Fruit fly (Drosophila melanogaster): Measurements from ENCODE around the gene Mks1.

Gene Mks1

dm6 chrX:12471408-12471807, 25.0 kb downstream of the Mks1 start:
- TF ChIP-seq CTCF (optimal IDR thresholded peaks at IDR 0.05) (no peak), CG8478 (optimal IDR thresholded peaks at IDR 0.05) (no peak)

DNA sequence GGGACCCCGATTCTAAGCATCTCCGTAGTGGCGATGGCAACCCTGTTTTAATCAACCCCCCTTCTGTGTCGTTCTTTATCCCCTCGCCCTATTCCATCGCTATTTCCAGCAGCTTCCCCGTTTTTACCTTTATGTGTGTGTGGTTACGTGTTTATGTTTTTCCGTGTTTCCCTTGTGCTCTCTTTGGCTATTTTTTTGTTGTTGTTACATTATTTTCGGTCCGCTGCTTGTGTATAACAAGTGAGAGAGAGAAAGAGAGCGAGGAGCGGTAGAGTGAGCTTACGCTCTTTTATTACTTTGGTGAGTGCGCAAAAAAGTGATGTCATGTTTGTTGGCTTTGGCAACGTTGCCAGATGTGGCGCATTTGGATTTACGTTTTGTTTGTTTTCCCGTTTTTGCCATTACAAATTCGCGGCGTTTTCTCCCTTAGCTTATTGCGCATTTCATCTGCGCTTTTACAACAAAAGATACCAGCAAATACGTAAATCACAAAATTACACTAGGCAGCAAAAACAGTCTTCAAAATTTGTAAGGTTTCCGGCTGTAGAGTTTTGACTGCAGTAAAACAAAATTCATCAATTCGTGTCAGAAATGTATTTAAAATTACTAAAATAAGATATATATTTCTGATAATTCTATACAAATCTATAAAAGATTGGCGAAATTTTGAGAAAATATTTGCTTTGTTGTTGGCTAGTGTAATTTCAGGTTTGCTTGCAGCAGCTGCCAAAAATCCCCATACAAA, 26.0 kb downstream of the Mks1 start:
- no peak for TF ChIP-seq CG8478 (optimal IDR thresholded peaks at IDR 0.05)
- TF ChIP-seq CTCF (optimal IDR thresholded peaks at IDR 0.05) = no peak

- TF ChIP-seq CTCF (optimal IDR thresholded peaks at IDR 0.05) = no peak
- no peak for TF ChIP-seq CG8478 (optimal IDR thresholded peaks at IDR 0.05)
Observed at dm6 chrX:12469778-12470177, 26.6 kb downstream of the Mks1 start.

DNA sequence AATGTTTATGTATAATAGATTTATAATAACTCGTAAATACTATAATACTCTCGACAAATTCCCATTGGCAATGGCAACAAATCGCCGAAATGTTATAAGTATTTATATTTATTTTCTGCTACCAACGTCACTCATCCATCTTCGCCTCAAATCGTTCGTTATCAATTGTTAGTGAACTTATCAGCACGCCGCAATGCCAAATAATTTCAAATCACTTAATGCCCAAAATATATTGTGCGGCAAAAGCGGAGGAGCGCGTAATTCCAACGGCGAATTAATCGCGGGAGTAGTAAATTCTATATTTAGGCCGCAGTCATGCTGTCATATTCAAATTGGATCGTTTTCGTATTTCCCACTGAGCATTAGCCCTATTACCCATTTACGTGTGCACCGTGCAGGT, 27.2 kb downstream of the Mks1 start:
- no peak for TF ChIP-seq CG8478 (optimal IDR thresholded peaks at IDR 0.05)
- no peak for TF ChIP-seq CTCF (optimal IDR thresholded peaks at IDR 0.05)

DNA sequence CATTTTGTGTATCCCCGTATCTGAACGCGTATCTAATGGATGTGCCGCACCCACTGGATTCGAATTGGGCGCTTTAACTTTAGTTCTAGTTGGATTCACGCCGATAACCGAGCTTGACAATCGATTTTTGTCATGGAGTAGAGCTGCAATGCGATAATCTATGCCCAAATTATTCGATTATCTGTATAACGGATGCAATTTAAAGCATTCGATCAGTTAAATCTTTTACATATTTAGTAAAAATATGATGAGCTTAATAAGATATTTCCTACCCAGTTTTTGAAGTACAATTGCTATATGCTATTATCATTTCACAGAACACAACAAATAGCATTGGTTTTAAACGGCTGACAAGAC, 29.2 kb downstream of the Mks1 start:
- TF ChIP-seq CG8478 (optimal IDR thresholded peaks at IDR 0.05) (no peak), CTCF (optimal IDR thresholded peaks at IDR 0.05) (no peak)

dm6 chrX:12466541-12467240, 29.7 kb downstream of the Mks1 start:
- TF ChIP-seq CTCF (optimal IDR thresholded peaks at IDR 0.05) (no peak), CG8478 (optimal IDR thresholded peaks at IDR 0.05) (no peak)

DNA sequence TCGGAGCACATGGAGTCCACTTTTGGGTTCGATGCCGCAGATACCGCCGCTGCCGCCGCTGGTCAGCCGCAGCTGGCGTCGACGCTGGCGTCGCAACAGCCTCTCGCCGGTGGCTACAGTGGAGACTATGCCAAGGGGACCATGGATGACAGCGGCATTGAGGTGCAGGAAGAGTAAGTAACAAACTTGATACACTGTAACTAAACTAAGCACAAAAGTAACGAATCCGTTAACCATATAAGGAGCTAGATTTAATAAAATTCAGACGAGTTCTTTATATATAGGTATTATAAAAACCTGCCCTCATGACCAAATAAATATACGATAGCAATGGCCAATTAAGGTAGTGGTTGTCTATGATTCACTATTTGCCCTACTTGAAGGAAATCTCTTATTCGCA, 31.1 kb downstream of the Mks1 start:
- no peak for TF ChIP-seq CTCF (optimal IDR thresholded peaks at IDR 0.05)
- TF ChIP-seq CG8478 (optimal IDR thresholded peaks at IDR 0.05) = no peak

- TF ChIP-seq CG8478 (optimal IDR thresholded peaks at IDR 0.05) = no peak
- no peak for TF ChIP-seq CTCF (optimal IDR thresholded peaks at IDR 0.05)
Observed at dm6 chrX:12463560-12463959, 32.8 kb downstream of the Mks1 start.

- no peak for TF ChIP-seq CTCF (optimal IDR thresholded peaks at IDR 0.05)
- no peak for TF ChIP-seq CG8478 (optimal IDR thresholded peaks at IDR 0.05)
Observed at dm6 chrX:12462936-12463558, 33.4 kb downstream of the Mks1 start, which contains the start of the genes Rab40 and CG42258. Rab40 (minus strand) TSS chrX:12463112. CG42258 (plus strand) TSS chrX:12463528.

DNA sequence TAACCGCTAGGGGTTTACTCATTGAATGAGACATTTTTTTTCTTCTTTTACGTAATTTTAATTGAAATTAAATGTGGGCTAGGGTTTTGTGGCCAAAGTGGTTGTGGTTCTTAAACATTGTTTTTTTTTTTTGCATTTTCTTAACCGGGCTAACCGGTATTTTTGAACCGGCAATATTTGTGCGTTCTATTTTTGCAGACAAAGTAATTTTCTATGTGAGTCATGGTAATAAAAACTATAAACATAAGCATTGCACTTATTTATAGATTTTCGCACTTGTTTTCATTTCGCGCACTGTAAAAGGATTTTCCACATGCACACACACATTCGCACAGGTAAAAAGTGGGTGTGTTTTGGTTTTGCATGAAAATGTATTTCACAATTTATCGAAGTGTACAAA, 34.2 kb downstream of the Mks1 start:
- TF ChIP-seq CG8478 (optimal IDR thresholded peaks at IDR 0.05) (no peak), CTCF (optimal IDR thresholded peaks at IDR 0.05) (no peak)

DNA sequence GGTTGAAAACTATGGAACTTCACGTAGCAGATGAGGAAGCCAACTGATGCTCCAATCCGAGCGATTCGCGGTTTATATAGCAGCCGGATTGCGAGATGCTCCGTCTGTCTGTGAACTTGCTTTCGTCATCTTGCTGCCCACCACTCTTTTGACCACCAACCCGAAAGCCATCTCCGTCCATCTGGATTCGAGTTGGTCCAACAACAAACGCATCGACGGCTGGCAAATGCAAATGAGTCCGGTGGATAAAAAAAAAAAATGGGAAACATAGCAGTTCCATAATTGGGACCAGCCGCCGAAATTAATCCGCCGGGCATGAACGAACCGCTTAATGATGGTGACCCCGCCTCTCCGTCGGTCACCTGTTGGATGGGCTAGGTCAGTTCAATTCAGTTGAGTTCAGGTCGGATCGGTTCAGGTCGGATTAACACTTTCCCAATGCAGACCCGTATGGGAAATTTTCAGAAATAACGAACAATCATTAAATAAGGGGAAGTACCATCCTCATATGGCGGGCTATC, 38.6 kb downstream of the Mks1 start, which contains the start of gene CG15731:
CG15731 (minus strand) TSS at position 51 of the 521 bp plus-strand sequence.
- TF ChIP-seq CG8478 (optimal IDR thresholded peaks at IDR 0.05) (no peak), CTCF (optimal IDR thresholded peaks at IDR 0.05) (no peak)

dm6 chrX:12455891-12456290, 40.5 kb downstream of the Mks1 start:
- no peak for TF ChIP-seq CTCF (optimal IDR thresholded peaks at IDR 0.05)
- no peak for TF ChIP-seq CG8478 (optimal IDR thresholded peaks at IDR 0.05)

DNA sequence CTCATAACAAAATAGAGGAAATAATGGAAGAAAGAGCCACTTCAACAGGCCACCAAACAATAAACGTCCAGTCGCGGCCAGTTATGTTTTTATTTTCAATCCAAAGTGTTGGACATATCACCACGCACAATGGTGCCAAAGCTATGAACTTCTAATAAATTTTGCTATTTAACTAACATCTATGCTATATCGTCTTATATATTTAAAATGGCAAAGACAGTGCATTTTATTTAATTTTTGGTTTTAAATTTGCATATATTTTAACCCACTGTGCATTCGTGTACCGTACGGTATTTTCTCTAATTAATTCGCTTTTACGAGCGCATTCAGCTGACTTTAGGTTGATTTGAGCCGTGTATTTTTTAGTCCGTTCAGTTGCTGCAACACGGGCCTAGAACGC, 42.0 kb downstream of the Mks1 start, which contains the start of gene CG15927:
CG15927 (plus strand) TSS at position 372 of the 400 bp plus-strand sequence.
- no peak for TF ChIP-seq CG8478 (optimal IDR thresholded peaks at IDR 0.05)

DNA sequence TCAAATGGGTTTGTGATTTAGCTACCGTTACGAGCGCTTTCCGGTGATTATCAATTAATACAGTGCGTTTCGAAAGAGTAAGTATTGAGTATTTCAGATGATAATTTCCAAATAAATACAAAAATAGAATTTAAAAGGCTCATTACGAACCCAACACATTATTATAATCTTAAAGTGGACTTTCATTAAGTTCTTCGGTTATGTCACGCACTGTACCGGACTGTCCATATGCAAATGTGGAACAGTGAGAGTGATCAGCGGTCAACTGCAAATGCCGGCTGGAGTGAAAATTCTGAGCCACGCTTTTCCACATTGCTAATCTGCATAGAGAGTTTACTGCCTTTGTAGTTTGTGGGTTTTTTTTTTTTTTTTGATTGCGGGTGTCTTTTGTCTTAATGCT, 42.7 kb downstream of the Mks1 start:
- TF ChIP-seq CTCF (optimal IDR thresholded peaks at IDR 0.05) (no peak), CG8478 (optimal IDR thresholded peaks at IDR 0.05) (no peak)

dm6 chrX:12447874-12448273, 48.5 kb downstream of the Mks1 start:
- TF ChIP-seq CG8478 (optimal IDR thresholded peaks at IDR 0.05) = no peak

Data from S2 (cell line).